Worm (Caenorhabditis elegans) whole organism, L2 larva: ENCODE measurements around the gene Y32B12B.1.

Experiments used
- F13H6.1 ChIP-seq: sonication (generic microtip); optimal IDR thresholded peaks from 2 replicates; lab custom pipeline; 2016; ENCODE audit warnings: missing genetic modification characterization, missing compliant biosample characterization
- R02D3.7 ChIP-seq: fragments of 150-350 bp; optimal IDR thresholded peaks from 2 replicates; lab custom pipeline; 2014; ENCODE audit warnings: missing biosample characterization, missing genetic modification characterization
- Y55F3AM.14 ChIP-seq: fragments of 200-800 bp; sonication (Bioruptor generic); optimal IDR thresholded peaks from 2 replicates; lab custom pipeline; 2018; ENCODE audit warnings: mild to moderate bottlenecking, missing genetic modification characterization, missing compliant biosample characterization
- ZK546.5 ChIP-seq: sonication (generic microtip); optimal IDR thresholded peaks from 2 replicates; lab custom pipeline; 2017; ENCODE audit warnings: missing biosample characterization, missing genetic modification characterization
- ceh-82 ChIP-seq: fragments of 150-350 bp; optimal IDR thresholded peaks from 2 replicates; lab custom pipeline; 2014; ENCODE audit warnings: missing biosample characterization, missing genetic modification characterization
- crh-2 ChIP-seq: sonication (generic microtip); optimal IDR thresholded peaks from 2 replicates; lab custom pipeline; 2017; ENCODE audit warnings: missing biosample characterization, missing genetic modification characterization
- egl-27 ChIP-seq: sonication (generic microtip); optimal IDR thresholded peaks from 3 replicates; lab custom pipeline; 2017; ENCODE audit warnings: missing biosample characterization, missing genetic modification reagents, missing genetic modification characterization
- elt-1 ChIP-seq: fragments of 150-350 bp; optimal IDR thresholded peaks from 2 replicates; lab custom pipeline; 2014; ENCODE audit warnings: missing biosample characterization, missing genetic modification characterization
- elt-3 ChIP-seq: sonication (generic microtip); optimal IDR thresholded peaks from 2 replicates; lab custom pipeline; 2017; ENCODE audit warnings: missing biosample characterization, missing genetic modification characterization
- fos-1 ChIP-seq: fragments of 150-350 bp; optimal IDR thresholded peaks from 2 replicates; lab custom pipeline; 2014; ENCODE audit warnings: missing biosample characterization, missing genetic modification characterization
- gmeb-1 ChIP-seq: fragments of 150-350 bp; optimal IDR thresholded peaks from 2 replicates; lab custom pipeline; 2014; ENCODE audit warnings: missing biosample characterization, missing genetic modification characterization
- lin-11 ChIP-seq: fragments of 150-350 bp; sonication (generic microtip); optimal IDR thresholded peaks from 2 replicates; lab custom pipeline; 2014; ENCODE audit warnings: missing biosample characterization, missing genetic modification characterization, inconsistent platforms, mixed read lengths
- lin-13 ChIP-seq: fragments of 150-350 bp; optimal IDR thresholded peaks from 2 replicates; lab custom pipeline; 2014; ENCODE audit warnings: missing biosample characterization, missing genetic modification reagents, missing genetic modification characterization
- lin-39 ChIP-seq: fragments of 150-350 bp; optimal IDR thresholded peaks from 2 replicates; lab custom pipeline; 2014; ENCODE audit warnings: missing biosample characterization, missing genetic modification reagents, missing genetic modification characterization
- lsy-2 ChIP-seq, 2 experiments: fragments of 150-350 bp in 1 of 2; sonication (generic microtip) in 1 of 2; optimal IDR thresholded peaks; 2 replicates each; lab custom pipeline; 2014 to 2017; ENCODE audit warnings: missing biosample characterization in 2 of 2, missing genetic modification characterization in 2 of 2
- mab-5 ChIP-seq: fragments of 150-350 bp; optimal IDR thresholded peaks from 2 replicates; lab custom pipeline; 2014; ENCODE audit warnings: missing biosample characterization, missing genetic modification characterization
- mbf-1 ChIP-seq: sonication (generic microtip); optimal IDR thresholded peaks from 2 replicates; lab custom pipeline; 2017; ENCODE audit warnings: missing biosample characterization, missing genetic modification characterization
- mdl-1 ChIP-seq, 2 experiments: fragments of 150-350 bp in 1 of 2; sonication (generic microtip) in 1 of 2; optimal IDR thresholded peaks; 2 replicates each; lab custom pipeline; 2017; ENCODE audit warnings: missing biosample characterization in 2 of 2, missing genetic modification characterization in 2 of 2
- nhr-11 ChIP-seq: fragments of 150-350 bp; optimal IDR thresholded peaks from 2 replicates; lab custom pipeline; 2014; ENCODE audit warnings: missing biosample characterization, missing genetic modification characterization
- nhr-12 ChIP-seq: fragments of 150-350 bp; optimal IDR thresholded peaks from 2 replicates; lab custom pipeline; 2014; ENCODE audit warnings: missing biosample characterization, missing genetic modification characterization
- nhr-129 ChIP-seq: fragments of 150-350 bp; optimal IDR thresholded peaks from 2 replicates; lab custom pipeline; 2014; ENCODE audit warnings: missing biosample characterization, missing genetic modification characterization
- nhr-21 ChIP-seq: fragments of 150-350 bp; optimal IDR thresholded peaks from 2 replicates; lab custom pipeline; 2014; ENCODE audit warnings: missing biosample characterization, missing genetic modification characterization
- nhr-237 ChIP-seq: fragments of 150-350 bp; optimal IDR thresholded peaks from 2 replicates; lab custom pipeline; 2014; ENCODE audit warnings: missing biosample characterization, missing genetic modification characterization
- nhr-25 ChIP-seq: fragments of 150-350 bp; sonication (generic microtip); optimal IDR thresholded peaks from 3 replicates; lab custom pipeline; 2014; ENCODE audit warnings: missing biosample characterization, missing genetic modification characterization
- nhr-6 ChIP-seq: fragments of 150-350 bp; optimal IDR thresholded peaks from 2 replicates; lab custom pipeline; 2014; ENCODE audit warnings: missing biosample characterization, missing genetic modification characterization
- nhr-77 ChIP-seq: fragments of 150-350 bp; optimal IDR thresholded peaks from 2 replicates; lab custom pipeline; 2014; ENCODE audit warnings: missing biosample characterization, missing genetic modification characterization
- peb-1 ChIP-seq: fragments of 150-350 bp; optimal IDR thresholded peaks from 2 replicates; lab custom pipeline; 2014; ENCODE audit warnings: missing biosample characterization, missing genetic modification characterization
- sem-4 ChIP-seq: fragments of 150-350 bp; optimal IDR thresholded peaks from 2 replicates; lab custom pipeline; 2014; ENCODE audit warnings: missing biosample characterization, missing genetic modification reagents, missing genetic modification characterization
- skn-1 ChIP-seq: sonication (generic microtip); optimal IDR thresholded peaks from 2 replicates; lab custom pipeline; 2017; ENCODE audit warnings: missing biosample characterization, missing genetic modification characterization
- sma-9 ChIP-seq, 2 experiments: fragments of 150-350 bp in 1 of 2; sonication (generic microtip) in 1 of 2; optimal IDR thresholded peaks; 2 replicates each; lab custom pipeline; 2014 to 2016; ENCODE audit warnings: missing genetic modification characterization in 2 of 2, mild to moderate bottlenecking in 1 of 2, missing biosample characterization in 1 of 2, missing compliant biosample characterization in 1 of 2, missing genetic modification reagents in 1 of 2, moderate library complexity in 1 of 2
- snpc-4 ChIP-seq: fragments of 150-350 bp; optimal IDR thresholded peaks from 2 replicates; lab custom pipeline; 2014; ENCODE audit warnings: missing biosample characterization, missing genetic modification characterization
- unc-39 ChIP-seq: fragments of 150-350 bp; optimal IDR thresholded peaks from 2 replicates; lab custom pipeline; 2014; ENCODE audit warnings: missing biosample characterization, missing genetic modification characterization
- zag-1 ChIP-seq: fragments of 150-350 bp; optimal IDR thresholded peaks from 2 replicates; lab custom pipeline; 2014; ENCODE audit warnings: missing biosample characterization, missing genetic modification characterization
- ztf-11 ChIP-seq: sonication (generic microtip); optimal IDR thresholded peaks from 2 replicates; lab custom pipeline; 2017; ENCODE audit warnings: missing biosample characterization, missing genetic modification characterization
- ztf-4 ChIP-seq: fragments of 150-350 bp; optimal IDR thresholded peaks from 2 replicates; lab custom pipeline; 2014; ENCODE audit warnings: missing biosample characterization, missing genetic modification characterization

The Y32B12B.1 gene

ce11 chrV:16517619-16518018 is 19.2 kb upstream of the Y32B12B.1 start, which contains the start of gene F36D3.4:
F36D3.4 (minus strand) TSS chrV:16517719.
- TF ChIP-seq fos-1 (tag; lab: Kevin White, UChicago) (no peak), elt-1 (tag; lab: Kevin White, UChicago) (no peak), mab-5 (tag; lab: Kevin White, UChicago) (no peak), lin-39 (tag; lab: Kevin White, UChicago) (no peak), snpc-4 (no peak), crh-2 (tag; lab: Kevin White, UChicago) (no peak)

DNA sequence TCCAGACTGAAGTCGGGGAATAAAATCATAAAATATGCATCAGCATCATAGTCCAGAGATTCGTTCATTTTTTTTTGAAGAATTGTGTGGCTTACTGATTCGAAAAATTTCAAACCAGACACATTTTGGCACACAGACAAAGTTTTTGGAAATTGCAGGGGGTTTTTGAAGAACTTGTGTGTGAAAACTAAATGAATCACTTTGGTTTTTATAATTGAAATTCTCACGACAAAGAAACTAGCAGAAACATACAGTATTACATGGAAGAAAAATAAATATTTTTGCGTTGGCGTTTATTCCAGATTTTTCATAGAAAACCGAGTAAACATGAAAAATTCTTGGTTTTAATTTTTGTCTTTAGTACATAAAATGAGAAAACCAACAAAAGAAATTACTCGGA is 14.6 kb upstream of the Y32B12B.1 start, which contains the start of gene srw-34:
srw-34 (minus strand) TSS at position 101 of the 400 bp plus-strand sequence.
- TF ChIP-seq lin-13 (GFP tag; lab: Kevin White, UChicago) (no peak), nhr-12 (tag; lab: Kevin White, UChicago) (no peak), mdl-1 (tag; optimal IDR thresholded peaks at IDR 0.05; lab: Kevin White, UChicago) (no peak), ceh-82 (no peak), ztf-4 (tag; lab: Kevin White, UChicago) (no peak), nhr-77 (tag; lab: Kevin White, UChicago) (no peak)

DNA sequence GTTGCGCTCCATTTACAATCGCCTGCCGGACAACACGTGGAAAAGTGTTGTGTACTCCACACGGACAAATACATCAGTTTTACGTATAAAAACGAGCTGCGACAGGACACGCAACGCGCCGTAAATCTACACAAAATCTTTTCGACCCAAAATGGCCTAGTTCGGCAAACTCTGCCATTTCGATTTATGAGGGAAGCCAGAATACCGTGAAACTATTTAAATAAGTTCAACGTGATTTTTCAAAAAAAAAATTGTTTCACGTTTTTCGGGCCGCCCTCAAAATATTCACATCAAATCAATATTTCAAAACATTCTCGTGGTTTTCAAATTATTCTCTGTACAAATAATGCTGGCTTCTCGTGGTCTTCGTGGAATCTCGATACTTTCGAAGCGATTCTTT is 9.9 kb upstream of the Y32B12B.1 start, which contains the start of gene F36D3.8:
F36D3.8 (plus strand) TSS at position 301 of the 400 bp plus-strand sequence.
- no peak for TF ChIP-seq nhr-77 (tag; lab: Kevin White, UChicago)

DNA sequence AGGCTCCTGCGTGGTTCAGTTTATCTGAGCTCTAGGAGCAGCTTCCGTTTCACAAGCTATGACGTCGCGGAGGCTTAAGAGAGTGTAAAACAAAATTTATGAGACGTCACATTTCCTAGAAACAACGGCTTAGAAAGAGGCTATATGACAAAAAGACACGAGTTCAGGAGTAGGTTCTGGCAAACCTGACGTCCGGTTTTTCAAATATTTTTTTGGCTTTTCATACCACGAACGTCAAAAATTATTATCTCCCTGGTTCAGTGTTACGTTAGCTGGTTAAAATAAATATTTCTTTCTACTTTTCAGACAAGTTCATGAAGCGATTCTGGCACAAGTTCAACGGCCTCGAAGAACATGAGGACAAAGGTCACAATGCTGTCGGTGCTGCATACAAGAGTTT is 9.0 kb upstream of the Y32B12B.1 start, which contains the start of gene F36D3.16:
F36D3.16 (plus strand) TSS at position 301 of the 400 bp plus-strand sequence.
- TF ChIP-seq elt-3 (tag; lab: Kevin White, UChicago) = no peak

ce11 chrV:16534000-16534399 is 2.8 kb upstream of the Y32B12B.1 start, which contains the start of gene cpr-2:
cpr-2 (minus strand) TSS chrV:16534100.
- TF ChIP-seq nhr-21 (tag; lab: Kevin White, UChicago) = no peak
- TF ChIP-seq sem-4 (tag; lab: Kevin White, UChicago) = no peak
- TF ChIP-seq skn-1 (tag; lab: Kevin White, UChicago) = no peak
- no peak for TF ChIP-seq lin-11 (tag; lab: Kevin White, UChicago)
- no peak for TF ChIP-seq peb-1
- no peak for TF ChIP-seq mdl-1 (tag; optimal IDR thresholded peaks at IDR 0.05; lab: Kevin White, UChicago)
- no peak for TF ChIP-seq nhr-11
- no peak for TF ChIP-seq R02D3.7 (tag; lab: Kevin White, UChicago)
- no peak for TF ChIP-seq mbf-1 (tag; lab: Kevin White, UChicago)
- TF ChIP-seq crh-2 (tag; lab: Kevin White, UChicago) = no peak
- no peak for TF ChIP-seq lin-13 (GFP tag; lab: Kevin White, UChicago)
- no peak for TF ChIP-seq nhr-129 (tag; lab: Kevin White, UChicago)
- no peak for TF ChIP-seq nhr-25 (tag; lab: Kevin White, UChicago)
- TF ChIP-seq ztf-11 (tag; lab: Kevin White, UChicago) = no peak
- no peak for TF ChIP-seq ceh-82
- TF ChIP-seq ZK546.5 = no peak
- TF ChIP-seq nhr-6 = no peak
- no peak for TF ChIP-seq snpc-4
- TF ChIP-seq sma-9 (GFP tag; optimal IDR thresholded peaks at IDR 0.05; lab: Kevin White, UChicago) = no peak
- no peak for TF ChIP-seq sma-9 (tag; optimal IDR thresholded peaks at IDR 0.05; lab: Kevin White, UChicago)
- no peak for TF ChIP-seq gmeb-1

DNA sequence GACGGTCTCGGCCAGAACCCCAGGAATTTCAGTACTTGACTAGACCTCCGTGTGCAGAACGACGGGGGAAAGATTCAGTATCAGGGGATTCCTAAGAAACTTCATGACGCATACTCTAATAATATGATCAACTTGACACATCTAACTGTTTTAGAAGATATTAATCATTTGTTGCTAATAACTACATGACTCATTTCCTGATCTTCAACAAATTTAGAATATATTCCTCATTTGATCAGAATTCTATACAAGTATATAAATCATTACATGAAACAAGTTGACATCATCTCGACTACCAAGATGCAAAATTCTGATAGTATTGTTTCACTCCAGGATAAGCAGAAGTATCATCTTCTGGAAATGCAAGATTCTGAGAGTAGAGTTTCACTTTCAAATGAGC is 1.6 kb upstream of the Y32B12B.1 start, which contains the start of gene Y32B12B.8:
Y32B12B.8 (plus strand) TSS at position 301 of the 400 bp plus-strand sequence.
- TF ChIP-seq F13H6.1 = no peak
- no peak for TF ChIP-seq Y55F3AM.14 (GFP tag; lab: Kevin White, UChicago)
- TF ChIP-seq sem-4 (tag; lab: Kevin White, UChicago) = no peak
- TF ChIP-seq crh-2 (tag; lab: Kevin White, UChicago) = no peak
- no peak for TF ChIP-seq ztf-4 (tag; lab: Kevin White, UChicago)
- TF ChIP-seq egl-27 = no peak
- TF ChIP-seq nhr-21 (tag; lab: Kevin White, UChicago) = no peak
- TF ChIP-seq nhr-237 (tag; lab: Kevin White, UChicago) = no peak
- no peak for TF ChIP-seq lin-39 (tag; lab: Kevin White, UChicago)
- TF ChIP-seq zag-1 (tag; lab: Kevin White, UChicago) = no peak
- TF ChIP-seq nhr-11 = no peak
- no peak for TF ChIP-seq mbf-1 (tag; lab: Kevin White, UChicago)
- TF ChIP-seq unc-39 = no peak
- no peak for TF ChIP-seq lsy-2 (tag; optimal IDR thresholded peaks at IDR 0.05; lab: Kevin White, UChicago)
- no peak for TF ChIP-seq sma-9 (GFP tag; optimal IDR thresholded peaks at IDR 0.05; lab: Kevin White, UChicago)
- TF ChIP-seq sma-9 (tag; optimal IDR thresholded peaks at IDR 0.05; lab: Kevin White, UChicago) = no peak
